Fruit fly (Drosophila melanogaster): ENCODE measurements around the gene CG33290.

dm6 chr3L:21554752-21555151, 12.6 kb downstream of the CG33290 start, which contains the start of gene Wnk:
- TF ChIP-seq cic (GFP tag; optimal IDR thresholded peaks at IDR 0.05) = no peak
- no peak for TF ChIP-seq Mnt (GFP tag; optimal IDR thresholded peaks at IDR 0.05)
- no peak for TF ChIP-seq cnc (optimal IDR thresholded peaks at IDR 0.05)
- TF ChIP-seq CG12768 (GFP tag; optimal IDR thresholded peaks at IDR 0.05) = no peak
- TF ChIP-seq Clk (GFP tag; optimal IDR thresholded peaks at IDR 0.05) = no peak
- no peak for TF ChIP-seq CG33017 (tag; optimal IDR thresholded peaks at IDR 0.05)
- no peak for TF ChIP-seq CG7101 (tag; optimal IDR thresholded peaks at IDR 0.05)
- TF ChIP-seq pad (GFP tag; optimal IDR thresholded peaks at IDR 0.05) = no peak
- TF ChIP-seq ovo (GFP tag; optimal IDR thresholded peaks at IDR 0.05) = no peak
- TF ChIP-seq kay (GFP tag; ENCODE audit: borderline replicate concordance) = no peak
- TF ChIP-seq CG5204 (GFP tag; optimal IDR thresholded peaks at IDR 0.05) = no peak
- no peak for TF ChIP-seq CG7045 (GFP tag; optimal IDR thresholded peaks at IDR 0.05)
- no peak for TF ChIP-seq tj (GFP tag; optimal IDR thresholded peaks at IDR 0.05)

Measured in whole organism, adult.